Worm (Caenorhabditis elegans) whole organism, L2 larva: ENCODE measurements around the gene R10E8.5.
"Not testable (repeated sequence)": the region's sequence is repeated elsewhere in the genome, so short reads cannot be mapped to it uniquely, and the experiment has no call there.

Source experiments
- C34F6.9 ChIP-seq: fragments of 150-350 bp; optimal IDR thresholded peaks from 2 replicates; lab custom pipeline; 2014; ENCODE audit warnings: missing biosample characterization, missing genetic modification characterization
- R02D3.7 ChIP-seq: fragments of 150-350 bp; optimal IDR thresholded peaks from 2 replicates; lab custom pipeline; 2014; ENCODE audit warnings: missing biosample characterization, missing genetic modification characterization
- Y55F3AM.14 ChIP-seq: fragments of 200-800 bp; sonication (Bioruptor generic); optimal IDR thresholded peaks from 2 replicates; lab custom pipeline; 2018; ENCODE audit warnings: mild to moderate bottlenecking, missing genetic modification characterization, missing compliant biosample characterization
- ZK546.5 ChIP-seq: sonication (generic microtip); optimal IDR thresholded peaks from 2 replicates; lab custom pipeline; 2017; ENCODE audit warnings: missing biosample characterization, missing genetic modification characterization
- alr-1 ChIP-seq: fragments of 150-350 bp; optimal IDR thresholded peaks from 2 replicates; lab custom pipeline; 2014; ENCODE audit warnings: missing biosample characterization, missing genetic modification characterization
- aly-2 ChIP-seq: fragments of 150-350 bp; optimal IDR thresholded peaks from 2 replicates; lab custom pipeline; 2014; ENCODE audit warnings: missing biosample characterization, missing genetic modification characterization
- blmp-1 ChIP-seq: sonication (generic microtip); optimal IDR thresholded peaks from 2 replicates; lab custom pipeline; 2017; ENCODE audit warnings: missing genetic modification characterization, mild to moderate bottlenecking, missing compliant biosample characterization, antibody characterized with exemption, moderate library complexity; ENCODE audit not compliant: insufficient read depth
- ceh-82 ChIP-seq: fragments of 150-350 bp; optimal IDR thresholded peaks from 2 replicates; lab custom pipeline; 2014; ENCODE audit warnings: missing biosample characterization, missing genetic modification characterization
- crh-2 ChIP-seq: sonication (generic microtip); optimal IDR thresholded peaks from 2 replicates; lab custom pipeline; 2017; ENCODE audit warnings: missing biosample characterization, missing genetic modification characterization
- egl-27 ChIP-seq: sonication (generic microtip); optimal IDR thresholded peaks from 3 replicates; lab custom pipeline; 2017; ENCODE audit warnings: missing biosample characterization, missing genetic modification reagents, missing genetic modification characterization
- elt-1 ChIP-seq: fragments of 150-350 bp; optimal IDR thresholded peaks from 2 replicates; lab custom pipeline; 2014; ENCODE audit warnings: missing biosample characterization, missing genetic modification characterization
- elt-3 ChIP-seq: sonication (generic microtip); optimal IDR thresholded peaks from 2 replicates; lab custom pipeline; 2017; ENCODE audit warnings: missing biosample characterization, missing genetic modification characterization
- lin-39 ChIP-seq: fragments of 150-350 bp; optimal IDR thresholded peaks from 2 replicates; lab custom pipeline; 2014; ENCODE audit warnings: missing biosample characterization, missing genetic modification reagents, missing genetic modification characterization
- lsy-2 ChIP-seq, 2 experiments: fragments of 150-350 bp in 1 of 2; sonication (generic microtip) in 1 of 2; optimal IDR thresholded peaks; 2 replicates each; lab custom pipeline; 2014 to 2017; ENCODE audit warnings: missing biosample characterization in 2 of 2, missing genetic modification characterization in 2 of 2
- mab-5 ChIP-seq: fragments of 150-350 bp; optimal IDR thresholded peaks from 2 replicates; lab custom pipeline; 2014; ENCODE audit warnings: missing biosample characterization, missing genetic modification characterization
- mdl-1 ChIP-seq, 2 experiments: fragments of 150-350 bp in 1 of 2; sonication (generic microtip) in 1 of 2; optimal IDR thresholded peaks; 2 replicates each; lab custom pipeline; 2017; ENCODE audit warnings: missing biosample characterization in 2 of 2, missing genetic modification characterization in 2 of 2
- nhr-11 ChIP-seq: fragments of 150-350 bp; optimal IDR thresholded peaks from 2 replicates; lab custom pipeline; 2014; ENCODE audit warnings: missing biosample characterization, missing genetic modification characterization
- nhr-12 ChIP-seq: fragments of 150-350 bp; optimal IDR thresholded peaks from 2 replicates; lab custom pipeline; 2014; ENCODE audit warnings: missing biosample characterization, missing genetic modification characterization
- nhr-23 ChIP-seq: fragments of 150-350 bp; optimal IDR thresholded peaks from 2 replicates; lab custom pipeline; 2014; ENCODE audit warnings: missing biosample characterization, missing genetic modification reagents, missing genetic modification characterization
- nhr-237 ChIP-seq: fragments of 150-350 bp; optimal IDR thresholded peaks from 2 replicates; lab custom pipeline; 2014; ENCODE audit warnings: missing biosample characterization, missing genetic modification characterization
- nhr-25 ChIP-seq: fragments of 150-350 bp; sonication (generic microtip); optimal IDR thresholded peaks from 3 replicates; lab custom pipeline; 2014; ENCODE audit warnings: missing biosample characterization, missing genetic modification characterization
- nhr-6 ChIP-seq: fragments of 150-350 bp; optimal IDR thresholded peaks from 2 replicates; lab custom pipeline; 2014; ENCODE audit warnings: missing biosample characterization, missing genetic modification characterization
- nhr-77 ChIP-seq: fragments of 150-350 bp; optimal IDR thresholded peaks from 2 replicates; lab custom pipeline; 2014; ENCODE audit warnings: missing biosample characterization, missing genetic modification characterization
- peb-1 ChIP-seq: fragments of 150-350 bp; optimal IDR thresholded peaks from 2 replicates; lab custom pipeline; 2014; ENCODE audit warnings: missing biosample characterization, missing genetic modification characterization
- skn-1 ChIP-seq: sonication (generic microtip); optimal IDR thresholded peaks from 2 replicates; lab custom pipeline; 2017; ENCODE audit warnings: missing biosample characterization, missing genetic modification characterization
- sma-3 ChIP-seq: sonication (generic microtip); optimal IDR thresholded peaks from 2 replicates; lab custom pipeline; 2016; ENCODE audit warnings: missing genetic modification reagents, missing genetic modification characterization, missing compliant biosample characterization
- sma-9 ChIP-seq, 2 experiments: fragments of 150-350 bp in 1 of 2; sonication (generic microtip) in 1 of 2; optimal IDR thresholded peaks; 2 replicates each; lab custom pipeline; 2014 to 2016; ENCODE audit warnings: missing genetic modification characterization in 2 of 2, mild to moderate bottlenecking in 1 of 2, missing biosample characterization in 1 of 2, missing compliant biosample characterization in 1 of 2, missing genetic modification reagents in 1 of 2, moderate library complexity in 1 of 2
- snpc-4 ChIP-seq: fragments of 150-350 bp; optimal IDR thresholded peaks from 2 replicates; lab custom pipeline; 2014; ENCODE audit warnings: missing biosample characterization, missing genetic modification characterization
- unc-39 ChIP-seq: fragments of 150-350 bp; optimal IDR thresholded peaks from 2 replicates; lab custom pipeline; 2014; ENCODE audit warnings: missing biosample characterization, missing genetic modification characterization
- unc-55 ChIP-seq: fragments of 150-350 bp; sonication (generic microtip); optimal IDR thresholded peaks from 3 replicates; lab custom pipeline; 2014; ENCODE audit warnings: missing biosample characterization, missing genetic modification reagents, missing genetic modification characterization
- zag-1 ChIP-seq: fragments of 150-350 bp; optimal IDR thresholded peaks from 2 replicates; lab custom pipeline; 2014; ENCODE audit warnings: missing biosample characterization, missing genetic modification characterization
- ztf-11 ChIP-seq: sonication (generic microtip); optimal IDR thresholded peaks from 2 replicates; lab custom pipeline; 2017; ENCODE audit warnings: missing biosample characterization, missing genetic modification characterization
- ztf-4 ChIP-seq: fragments of 150-350 bp; optimal IDR thresholded peaks from 2 replicates; lab custom pipeline; 2014; ENCODE audit warnings: missing biosample characterization, missing genetic modification characterization

The R10E8.5 gene

ce11 chrV:18254483-18254882 is at the start of gene R10E8.5:
TSS of gene R10E8.5 (plus strand) at chrV:18254783.
- TF ChIP-seq blmp-1 (tag; lab: Kevin White, UChicago) (no peak), peb-1 (tag; lab: Kevin White, UChicago) (no peak), unc-55 (no peak), nhr-237 (tag; lab: Kevin White, UChicago) (no peak), alr-1 (tag; lab: Kevin White, UChicago) (no peak), unc-39 (tag; lab: Kevin White, UChicago) (no peak), nhr-6 (tag; lab: Kevin White, UChicago) (no peak), Y55F3AM.14 (no peak), lin-39 (tag; lab: Kevin White, UChicago) (no peak), elt-3 (tag; lab: Kevin White, UChicago) (no peak), zag-1 (tag; lab: Kevin White, UChicago) (no peak), nhr-23 (tag; lab: Kevin White, UChicago) (no peak), nhr-77 (tag; lab: Kevin White, UChicago) (no peak), crh-2 (tag; lab: Kevin White, UChicago) (no peak), egl-27 (tag; lab: Kevin White, UChicago) (no peak), aly-2 (tag; lab: Kevin White, UChicago) (no peak)
- TF ChIP-seq, all 48 proteins: peak for 0

DNA sequence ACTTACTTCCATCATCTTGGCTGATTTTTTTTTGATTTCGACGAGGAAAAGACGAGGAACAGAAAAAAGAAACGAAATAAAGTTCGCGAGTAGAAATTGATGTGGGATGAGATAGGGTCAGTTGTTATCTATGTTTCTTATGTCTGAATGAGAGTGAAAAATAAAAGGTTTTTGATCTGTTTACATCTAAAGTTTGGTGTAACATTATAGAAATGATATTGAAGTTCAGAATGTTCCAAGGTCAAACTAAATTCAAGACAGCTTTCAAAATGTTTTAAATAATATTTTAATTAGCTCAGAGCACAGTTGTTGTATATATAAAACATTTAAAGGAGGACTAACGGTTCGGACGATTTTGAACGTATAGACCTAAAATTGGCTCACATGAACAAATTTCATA is 45.5 kb upstream of the R10E8.5 start, which contains the start of gene F16H6.7:
F16H6.7 (minus strand) TSS at position 101 of the 400 bp plus-strand sequence.
- TF ChIP-seq mab-5 (tag; lab: Kevin White, UChicago) (no peak), ceh-82 (tag; lab: Kevin White, UChicago) (no peak), skn-1 (no peak), nhr-25 (tag; lab: Kevin White, UChicago) (no peak), nhr-12 (no peak), Y55F3AM.14 (no peak)

ce11 chrV:18212848-18213247 is 41.7 kb upstream of the R10E8.5 start:
- TF ChIP-seq lsy-2 (tag; optimal IDR thresholded peaks at IDR 0.05; lab: Kevin White, UChicago) (no peak), skn-1 (no peak), elt-3 (tag; lab: Kevin White, UChicago) (no peak), zag-1 (tag; lab: Kevin White, UChicago) (no peak), nhr-6 (tag; lab: Kevin White, UChicago) (no peak), nhr-237 (tag; lab: Kevin White, UChicago) (no peak), snpc-4 (tag; lab: Kevin White, UChicago) (no peak), C34F6.9 (tag; lab: Kevin White, UChicago) (no peak), aly-2 (tag; lab: Kevin White, UChicago) (no peak), nhr-11 (tag; lab: Kevin White, UChicago) (no peak), ceh-82 (tag; lab: Kevin White, UChicago) (no peak), ztf-11 (tag; lab: Kevin White, UChicago) (no peak), unc-55 (no peak), elt-1 (no peak), sma-3 (GFP tag; lab: Kevin White, UChicago) (no peak), R02D3.7 (tag; lab: Kevin White, UChicago) (no peak), mdl-1 (tag; optimal IDR thresholded peaks at IDR 0.05; lab: Kevin White, UChicago) (no peak), sma-9 (GFP tag; optimal IDR thresholded peaks at IDR 0.05; lab: Kevin White, UChicago) (no peak), sma-9 (tag; optimal IDR thresholded peaks at IDR 0.05; lab: Kevin White, UChicago) (no peak)

DNA sequence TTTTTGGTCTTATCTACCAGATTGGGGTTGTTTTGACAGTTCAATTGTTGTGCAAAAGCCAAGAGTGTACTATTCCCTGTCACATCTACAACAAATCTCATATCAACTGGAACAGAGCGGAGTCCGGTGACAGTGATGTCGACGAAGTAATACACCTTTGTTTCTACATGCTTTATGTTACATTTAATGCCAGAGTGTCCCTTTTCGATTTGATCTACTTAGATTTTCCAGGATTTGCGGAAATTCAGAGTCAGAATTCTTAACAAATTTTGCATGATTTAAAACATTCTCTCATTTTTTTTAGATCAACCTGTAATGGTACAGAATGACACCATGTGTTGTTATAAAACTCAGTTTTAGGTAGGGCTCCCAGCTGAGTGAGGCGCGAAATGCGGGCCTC is 38.4 kb upstream of the R10E8.5 start, which contains the start of gene F16H6.8:
F16H6.8 (minus strand) TSS at position 101 of the 400 bp plus-strand sequence.
- not testable (repeated sequence) for TF ChIP-seq ZK546.5 (tag; lab: Kevin White, UChicago); unc-55; crh-2 (tag; lab: Kevin White, UChicago)

ce11 chrV:18216784-18217183 is 37.8 kb upstream of the R10E8.5 start, which contains the start of gene F16H6.9:
TSS of gene F16H6.9 (plus strand) at chrV:18217084.
- TF ChIP-seq lin-39 (tag; lab: Kevin White, UChicago); ztf-4 (tag; lab: Kevin White, UChicago); elt-1: not testable (repeated sequence)
